Fruit fly (Drosophila melanogaster): ENCODE results near the gene CG31909.

Gene CG31909

dm6 chr2L:7258105-7258504, 793 bp downstream of the CG31909 start (continued):
- TF ChIP-seq hth (optimal IDR thresholded peaks at IDR 0.05): no peak
- no peak for TF ChIP-seq Sox100B (GFP tag; optimal IDR thresholded peaks at IDR 0.05)
- TF ChIP-seq sd (tag; optimal IDR thresholded peaks at IDR 0.05): no peak
- TF ChIP-seq CG10147 (GFP tag; optimal IDR thresholded peaks at IDR 0.05): no peak
- peak; percentile 20; the same call in 1 of the 3 replicates for TF ChIP-seq Aef1 (GFP tag; IDR thresholded peaks at IDR 0.05)
- TF ChIP-seq CG17829 (tag; optimal IDR thresholded peaks at IDR 0.05): peak; percentile 67
- 0 out of 3 replicates have a peak, but pooled peaks have one; percentile 45 for TF ChIP-seq ken (GFP tag; IDR thresholded peaks at IDR 0.05)
- peak; percentile 67 for TF ChIP-seq HmgZ (tag; optimal IDR thresholded peaks at IDR 0.05)
- no peak for TF ChIP-seq CG11085 (GFP tag; IDR thresholded peaks at IDR 0.05)
- peak; percentile 52 for TF ChIP-seq CG3847 (GFP tag; IDR thresholded peaks at IDR 0.05)
- TF ChIP-seq CG31388 (GFP tag; optimal IDR thresholded peaks at IDR 0.05): peak; percentile 13
- peak; percentile 29; the same call in 1 of the 2 replicates for TF ChIP-seq Xrp1 (GFP tag; IDR thresholded peaks at IDR 0.05)
- TF ChIP-seq Spps (tag; optimal IDR thresholded peaks at IDR 0.05): no peak
- peak; percentile 10 for TF ChIP-seq Sry-δ (GFP tag; optimal IDR thresholded peaks at IDR 0.05)
- peak; percentile 48 for TF ChIP-seq sug (tag; optimal IDR thresholded peaks at IDR 0.05)
- TF ChIP-seq CG18011 (GFP tag; optimal IDR thresholded peaks at IDR 0.05): no peak
- peak; percentile 62 for TF ChIP-seq CG9817 (tag; optimal IDR thresholded peaks at IDR 0.05)
- TF ChIP-seq CoRest (tag; optimal IDR thresholded peaks at IDR 0.05): peak; percentile 47
- peak; percentile 39 for TF ChIP-seq CG12391 (tag; optimal IDR thresholded peaks at IDR 0.05)
- no peak for TF ChIP-seq CkIIα-i1 (GFP tag; IDR thresholded peaks at IDR 0.05)
- peak; percentile 1 for TF ChIP-seq CG7786 (GFP tag; optimal IDR thresholded peaks at IDR 0.05)
- no peak for TF ChIP-seq toy (GFP tag; IDR thresholded peaks at IDR 0.05)
- TF ChIP-seq lmd (GFP tag; IDR thresholded peaks at IDR 0.05): peak; percentile 45; the same call in 1 of the 2 replicates
- peak; percentile 45 for TF ChIP-seq CG17359 (tag; optimal IDR thresholded peaks at IDR 0.05)
- peak; percentile 72 for TF ChIP-seq Bgb (GFP tag; IDR thresholded peaks at IDR 0.05; ENCODE audit: partially characterized antibody)
- TF ChIP-seq Hsf (GFP tag; optimal IDR thresholded peaks at IDR 0.05): peak; percentile 69
- TF ChIP-seq row (GFP tag; IDR thresholded peaks at IDR 0.05): 0 out of 3 replicates have a peak, but pooled peaks have one; percentile 18
- TF ChIP-seq Dad (GFP tag; optimal IDR thresholded peaks at IDR 0.05): no peak
- TF ChIP-seq odd (GFP tag; optimal IDR thresholded peaks at IDR 0.05): no peak
- TF ChIP-seq CG12155 (GFP tag; optimal IDR thresholded peaks at IDR 0.05): peak; percentile 14
- TF ChIP-seq BtbVII (GFP tag; optimal IDR thresholded peaks at IDR 0.05): peak; percentile 3
- peak; percentile 45 to 54 for TF ChIP-seq Pdp1 (GFP tag; optimal IDR thresholded peaks at IDR 0.05)
- peak; percentile 71 for TF ChIP-seq NFAT (GFP tag; IDR thresholded peaks at IDR 0.05)
- peak; percentile 47; the same call in 1 of the 3 replicates for TF ChIP-seq Dbx (GFP tag; IDR thresholded peaks at IDR 0.05)
- TF ChIP-seq CG15601 (tag; optimal IDR thresholded peaks at IDR 0.05): peak; percentile 40
- no peak for TF ChIP-seq CG3065 (GFP tag; optimal IDR thresholded peaks at IDR 0.05)
- peak; percentile 25; the same call in 1 of the 2 replicates for TF ChIP-seq CG17328 (GFP tag; IDR thresholded peaks at IDR 0.05)
- TF ChIP-seq CG32532 (GFP tag; IDR thresholded peaks at IDR 0.05): peak; percentile 87
- peak; percentile 11 for TF ChIP-seq grn (GFP tag; optimal IDR thresholded peaks at IDR 0.05)
- TF ChIP-seq H15 (GFP tag; IDR thresholded peaks at IDR 0.05): peak; percentile 55; the same call in 1 of the 3 replicates
- TF ChIP-seq scrt (GFP tag; optimal IDR thresholded peaks at IDR 0.05): peak; percentile 12
- no peak for TF ChIP-seq sim (GFP tag; IDR thresholded peaks at IDR 0.05)
- TF ChIP-seq eve (GFP tag; optimal IDR thresholded peaks at IDR 0.05): no peak
- TF ChIP-seq dati (GFP tag; IDR thresholded peaks at IDR 0.05): no peak
- no peak for TF ChIP-seq CG5953 (GFP tag; IDR thresholded peaks at IDR 0.05)
- TF ChIP-seq CG18599 (GFP tag; optimal IDR thresholded peaks at IDR 0.05): no peak
- no peak for TF ChIP-seq ato (GFP tag; IDR thresholded peaks at IDR 0.05; ENCODE audit: partially characterized antibody)
- peak; percentile 45 for TF ChIP-seq HLH54F (GFP tag; optimal IDR thresholded peaks at IDR 0.05)
- peak; percentile 44 for TF ChIP-seq her (GFP tag; optimal IDR thresholded peaks at IDR 0.05)
- peak; percentile 74; the same call in 2 of the 3 replicates for TF ChIP-seq dysf (GFP tag; IDR thresholded peaks at IDR 0.05)
- TF ChIP-seq ara (GFP tag; IDR thresholded peaks at IDR 0.05): peak; percentile 35
